Worm (Caenorhabditis elegans) whole organism, early embryonic: ENCODE data around the gene srbc-84.

Experiments
- B0310.2 ChIP-seq: sonication (generic microtip); optimal IDR thresholded peaks from 2 replicates; lab custom pipeline; 2016; ENCODE audit warnings: mild to moderate bottlenecking, missing genetic modification characterization, missing compliant biosample characterization
- ama-1 ChIP-seq: fragments of 150-350 bp; optimal IDR thresholded peaks from 2 replicates; lab custom pipeline; 2014
- ceh-13 ChIP-seq: fragments of 200-800 bp; sonication (Bioruptor generic); optimal IDR thresholded peaks from 2 replicates; lab custom pipeline; 2018; ENCODE audit warnings: mild to moderate bottlenecking, missing genetic modification characterization, missing compliant biosample characterization
- ceh-36 ChIP-seq: sonication (generic microtip); optimal IDR thresholded peaks from 2 replicates; lab custom pipeline; 2016; ENCODE audit warnings: missing genetic modification characterization, inconsistent platforms, missing compliant biosample characterization
- ets-7 ChIP-seq: sonication (generic microtip); optimal IDR thresholded peaks from 2 replicates; lab custom pipeline; 2016; ENCODE audit warnings: missing genotype, missing genetic modification characterization, missing compliant biosample characterization
- flt-1 ChIP-seq: fragments of 200-800 bp; sonication (Bioruptor generic); IDR thresholded peaks from 2 replicates; pipeline ENCODE4 v1.3.6; 2022; ENCODE audit warnings: missing genetic modification characterization, missing compliant biosample characterization

ce11 chrV:16256395-16256794 is 42.4 kb upstream of the srbc-84 start, which contains the start of gene bgnt-1.3:
- TF ChIP-seq flt-1 (GFP tag; lab: Robert Waterston, UW) (no peak), ceh-13 (GFP tag; lab: Kevin White, UChicago) (no peak), B0310.2 (tag; lab: Kevin White, UChicago) (no peak), ets-7 (tag; lab: Kevin White, UChicago) (no peak), ceh-36 (tag; lab: Kevin White, UChicago) (no peak), ama-1 (no peak)
